Worm (Caenorhabditis elegans): ENCODE data around the gene srxa-8.

Gene srxa-8

DNA sequence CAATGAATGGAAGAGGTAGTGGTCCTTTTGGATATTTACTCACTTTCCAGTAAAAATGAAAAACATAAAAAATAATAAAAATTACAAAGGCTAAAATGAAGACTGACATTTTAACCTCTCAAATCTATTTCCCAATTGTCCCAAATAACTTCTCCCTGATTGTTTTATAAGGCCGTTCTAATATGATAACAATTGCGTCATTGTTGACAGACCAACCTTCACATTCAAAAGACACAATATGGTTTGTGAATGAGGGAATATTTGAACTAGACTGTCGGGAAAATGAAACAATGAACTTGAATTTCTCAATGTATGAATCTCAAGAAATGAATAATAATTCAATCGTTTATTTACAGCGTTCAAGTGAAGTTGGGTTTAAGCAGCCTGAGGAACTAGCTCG is 41.4 kb downstream of the srxa-8 start, which contains the start of gene cyp-14A1:
Gene cyp-14A1 (minus strand): TSS at position 126 of the 400 bp plus-strand sequence.
- TF ChIP-seq nhr-20 (tag; optimal IDR thresholded peaks at IDR 0.05) (peak; percentile 43), nhr-11 (tag; optimal IDR thresholded peaks at IDR 0.05) (no peak), elt-3 (tag; optimal IDR thresholded peaks at IDR 0.05) (peak in 3 of 6 experiments; percentile 35 to 56 (median 48)), nhr-85 (tag) (peak; percentile 45), grh-1 (GFP tag; IDR thresholded peaks at IDR 0.05) (no peak), swsn-7 (tag; optimal IDR thresholded peaks at IDR 0.05) (no peak)

DNA sequence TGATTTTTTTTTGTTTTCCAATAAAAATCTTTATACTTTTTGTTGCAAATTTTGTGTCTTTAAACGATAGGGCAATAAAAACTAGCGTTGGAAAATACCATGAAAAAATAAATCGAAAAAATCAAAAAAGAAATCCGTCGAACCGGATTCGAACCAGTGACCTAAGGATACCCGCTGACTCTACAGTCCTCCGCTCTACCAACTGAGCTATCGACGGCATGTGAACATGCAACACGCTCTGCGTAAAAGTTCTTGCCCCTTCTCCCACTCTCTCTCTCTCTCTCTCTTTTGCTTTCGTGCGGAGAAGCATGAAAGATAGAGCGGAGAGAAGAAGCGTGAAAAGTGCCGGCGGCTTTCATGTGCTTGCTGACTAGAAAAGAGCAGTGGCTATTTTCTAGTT is 44.1 kb downstream of the srxa-8 start:
- TF ChIP-seq xbp-1 (tag; optimal IDR thresholded peaks at IDR 0.05) (peak; percentile 43), fkh-4 (tag; optimal IDR thresholded peaks at IDR 0.05; ENCODE audit: borderline replicate concordance) (no peak), skn-1 (tag; optimal IDR thresholded peaks at IDR 0.05) (peak; percentile 37), lin-13 (GFP tag; optimal IDR thresholded peaks at IDR 0.05) (no peak), unc-130 (tag; optimal IDR thresholded peaks at IDR 0.05) (no peak), nhr-71 (tag; optimal IDR thresholded peaks at IDR 0.05) (peak; percentile 68), irx-1 (tag; optimal IDR thresholded peaks at IDR 0.05) (peak; percentile 11), rnt-1 (tag; optimal IDR thresholded peaks at IDR 0.05) (peak; percentile 73), swsn-7 (tag; optimal IDR thresholded peaks at IDR 0.05) (peak; percentile 61), nhr-47 (tag; optimal IDR thresholded peaks at IDR 0.05) (peak; percentile 80), ama-1 (optimal IDR thresholded peaks at IDR 0.05) (no peak), efl-1 (optimal IDR thresholded peaks at IDR 0.05) (peak in 1 of 2 experiments; percentile 1), efl-1 (GFP tag; optimal IDR thresholded peaks at IDR 0.05 in 1 of 2) (peak in 1 of 2 experiments; percentile 58), unc-30 (tag; optimal IDR thresholded peaks at IDR 0.05) (no peak), fkh-8 (tag; optimal IDR thresholded peaks at IDR 0.05) (peak; percentile 12), ces-1 (GFP tag; optimal IDR thresholded peaks at IDR 0.05) (no peak), nhr-90 (tag; optimal IDR thresholded peaks at IDR 0.05; ENCODE audit: poor library complexity) (peak; percentile 27), C16A3.4 (tag; optimal IDR thresholded peaks at IDR 0.05) (peak; percentile 37), nhr-20 (tag; optimal IDR thresholded peaks at IDR 0.05) (peak; percentile 68), tbx-2 (tag; optimal IDR thresholded peaks at IDR 0.05) (peak; percentile 27), lsy-2 (tag; optimal IDR thresholded peaks at IDR 0.05) (peak in 1 of 2 experiments; percentile 25), ceh-8 (GFP tag; optimal IDR thresholded peaks at IDR 0.05) (no peak), snu-23 (GFP tag; optimal IDR thresholded peaks at IDR 0.05) (peak; percentile 69), lir-3 (tag; optimal IDR thresholded peaks at IDR 0.05; ENCODE audit: poor library complexity) (peak; percentile 20), mdl-1 (tag; optimal IDR thresholded peaks at IDR 0.05) (peak in 1 of 2 experiments; percentile 44), lin-35 (GFP tag; optimal IDR thresholded peaks at IDR 0.05) (peak in 1 of 2 experiments; percentile 50), lin-14 (GFP tag; optimal IDR thresholded peaks at IDR 0.05) (peak; percentile 52), nhr-19 (GFP tag; conservative IDR thresholded peaks at IDR 0.05) (peak; percentile 72), ceh-82 (tag; optimal IDR thresholded peaks at IDR 0.05) (peak in 2 of 3 experiments; percentile 30 to 45), fos-1 (tag; optimal IDR thresholded peaks at IDR 0.05) (peak; percentile 43), mab-9 (GFP tag; IDR thresholded peaks at IDR 0.05) (no peak; the same call in 1 of the 2 replicates), hlh-17 (GFP tag; optimal IDR thresholded peaks at IDR 0.05; ENCODE audit: borderline replicate concordance) (no peak), aly-2 (tag; optimal IDR thresholded peaks at IDR 0.05) (no peak), Y116A8C.19 (tag; optimal IDR thresholded peaks at IDR 0.05; ENCODE audit: borderline replicate concordance) (no peak), unc-86 (tag; optimal IDR thresholded peaks at IDR 0.05) (peak; percentile 44), mep-1 (tag; optimal IDR thresholded peaks at IDR 0.05) (peak; percentile 51), sox-4 (tag; optimal IDR thresholded peaks at IDR 0.05) (no peak), jun-1 (tag; optimal IDR thresholded peaks at IDR 0.05) (peak; percentile 54), isw-1 (GFP tag; IDR thresholded peaks at IDR 0.05) (peak; percentile 16), hpl-2 (GFP tag; optimal IDR thresholded peaks at IDR 0.05) (no peak), alr-1 (tag; optimal IDR thresholded peaks at IDR 0.05; ENCODE audit: borderline replicate concordance) (no peak), dsc-1 (tag; optimal IDR thresholded peaks at IDR 0.05) (peak; percentile 79), sup-37 (GFP tag; optimal IDR thresholded peaks at IDR 0.05) (no peak)
